Worm (Caenorhabditis elegans) whole organism, late embryonic: ENCODE measurements around the gene melo-3.

Experiments
- C08G9.2 ChIP-seq: sonication (generic microtip); optimal IDR thresholded peaks from 2 replicates; lab custom pipeline; 2016; ENCODE audit warnings: mild to moderate bottlenecking, missing genetic modification characterization, moderate library complexity, missing compliant biosample characterization
- C38D4.7 ChIP-seq: fragments of 200-800 bp; sonication (Bioruptor generic); optimal IDR thresholded peaks from 2 replicates; lab custom pipeline; 2018; ENCODE audit warnings: mild to moderate bottlenecking, missing genetic modification characterization, moderate library complexity, missing compliant biosample characterization
- F13H6.1 ChIP-seq: sonication (generic microtip); optimal IDR thresholded peaks from 2 replicates; lab custom pipeline; 2016; ENCODE audit warnings: missing genetic modification characterization, missing compliant biosample characterization
- K02D7.2 ChIP-seq: sonication (generic microtip); optimal IDR thresholded peaks from 2 replicates; lab custom pipeline; 2017; ENCODE audit warnings: mild to moderate bottlenecking, missing genetic modification characterization, missing compliant biosample characterization
- K09A11.1 ChIP-seq: sonication (generic microtip); optimal IDR thresholded peaks from 2 replicates; lab custom pipeline; 2017; ENCODE audit warnings: antibody characterized with exemption, mild to moderate bottlenecking, missing genetic modification characterization, missing compliant biosample characterization; ENCODE audit not compliant: insufficient read depth
- T23F11.4 ChIP-seq: fragments of 200-800 bp; sonication (Bioruptor generic); optimal IDR thresholded peaks from 2 replicates; lab custom pipeline; 2018; ENCODE audit warnings: mild to moderate bottlenecking, missing genetic modification characterization, missing compliant biosample characterization
- Y22D7AL.16 ChIP-seq: sonication (generic microtip); optimal IDR thresholded peaks from 2 replicates; lab custom pipeline; 2016; ENCODE audit warnings: missing genetic modification characterization, missing compliant biosample characterization
- ahr-1 ChIP-seq: sonication (generic microtip); optimal IDR thresholded peaks from 2 replicates; lab custom pipeline; 2016; ENCODE audit warnings: missing genetic modification characterization, missing compliant biosample characterization
- ama-1 ChIP-seq: fragments of 150-350 bp; optimal IDR thresholded peaks from 2 replicates; lab custom pipeline; 2014
- ceh-18 ChIP-seq: sonication (generic microtip); optimal IDR thresholded peaks from 2 replicates; lab custom pipeline; 2016; ENCODE audit warnings: missing genetic modification characterization, missing compliant biosample characterization
- ceh-19 ChIP-seq: fragments of 200-800 bp; sonication (Bioruptor generic); optimal IDR thresholded peaks from 2 replicates; lab custom pipeline; 2018; ENCODE audit warnings: mild to moderate bottlenecking, missing genetic modification characterization, missing compliant biosample characterization
- ceh-2 ChIP-seq: sonication (generic microtip); optimal IDR thresholded peaks from 2 replicates; lab custom pipeline; 2016; ENCODE audit warnings: missing genotype, missing genetic modification characterization, missing compliant biosample characterization
- ceh-24 ChIP-seq: sonication (generic microtip); optimal IDR thresholded peaks from 2 replicates; lab custom pipeline; 2016; ENCODE audit warnings: mild to moderate bottlenecking, missing genetic modification characterization, missing compliant biosample characterization
- ceh-34 ChIP-seq: sonication (generic microtip); optimal IDR thresholded peaks from 2 replicates; lab custom pipeline; 2016; ENCODE audit warnings: mild to moderate bottlenecking, missing genetic modification characterization, missing compliant biosample characterization
- ceh-45 ChIP-seq: fragments of 200-800 bp; sonication (Bioruptor generic); IDR thresholded peaks from 2 replicates; pipeline ENCODE4 v1.3.6; 2022; ENCODE audit warnings: missing genetic modification reagents, missing genetic modification characterization, missing compliant biosample characterization
- ceh-48 ChIP-seq: sonication (generic microtip); optimal IDR thresholded peaks from 2 replicates; lab custom pipeline; 2016; ENCODE audit warnings: missing genetic modification characterization, inconsistent platforms, missing compliant biosample characterization
- ceh-6 ChIP-seq: fragments of 200-800 bp; sonication (Bioruptor generic); optimal IDR thresholded peaks from 2 replicates; lab custom pipeline; 2018; ENCODE audit warnings: mild to moderate bottlenecking, missing genetic modification characterization, missing compliant biosample characterization
- dmd-4 ChIP-seq: sonication (generic microtip); optimal IDR thresholded peaks from 2 replicates; lab custom pipeline; 2016; ENCODE audit warnings: borderline replicate concordance, missing genetic modification characterization, missing compliant biosample characterization
- ets-4 ChIP-seq: sonication (generic microtip); optimal IDR thresholded peaks from 2 replicates; lab custom pipeline; 2016; ENCODE audit warnings: missing genetic modification characterization, missing compliant biosample characterization
- fkh-6 ChIP-seq: sonication (generic microtip); optimal IDR thresholded peaks from 2 replicates; lab custom pipeline; 2016; ENCODE audit warnings: missing genetic modification characterization, missing compliant biosample characterization
- gmeb-2 ChIP-seq: sonication (generic microtip); optimal IDR thresholded peaks from 2 replicates; lab custom pipeline; 2016; ENCODE audit warnings: missing genetic modification characterization, inconsistent platforms, missing compliant biosample characterization
- lin-11 ChIP-seq: fragments of 200-800 bp; sonication (Bioruptor generic); optimal IDR thresholded peaks from 2 replicates; lab custom pipeline; 2018; ENCODE audit warnings: mild to moderate bottlenecking, missing genetic modification characterization, missing compliant biosample characterization
- nhr-232 ChIP-seq: sonication (generic microtip); optimal IDR thresholded peaks from 2 replicates; lab custom pipeline; 2016; ENCODE audit warnings: missing genetic modification characterization, missing compliant biosample characterization
- pat-9 ChIP-seq: fragments of 200-800 bp; sonication (Bioruptor generic); optimal IDR thresholded peaks from 2 replicates; lab custom pipeline; 2018; ENCODE audit warnings: mild to moderate bottlenecking, missing genetic modification characterization, moderate library complexity, missing compliant biosample characterization
- pqm-1 ChIP-seq: sonication (generic microtip); optimal IDR thresholded peaks from 2 replicates; lab custom pipeline; 2016; ENCODE audit warnings: missing genetic modification characterization, missing compliant biosample characterization
- pros-1 ChIP-seq: fragments of 150-350 bp; optimal IDR thresholded peaks from 2 replicates; lab custom pipeline; 2014; ENCODE audit warnings: missing biosample characterization, missing genetic modification reagents, missing genetic modification characterization
- ref-2 ChIP-seq: sonication (generic microtip); optimal IDR thresholded peaks from 2 replicates; lab custom pipeline; 2016; ENCODE audit warnings: missing genetic modification characterization, missing compliant biosample characterization
- sdc-2 ChIP-seq: sonication (generic microtip); optimal IDR thresholded peaks from 2 replicates; lab custom pipeline; 2016; ENCODE audit warnings: missing genotype, missing genetic modification characterization, missing compliant biosample characterization
- sox-4 ChIP-seq: sonication (generic microtip); optimal IDR thresholded peaks from 2 replicates; lab custom pipeline; 2017; ENCODE audit warnings: mild to moderate bottlenecking, missing genetic modification characterization, inconsistent platforms, missing compliant biosample characterization
- tbx-2 ChIP-seq: sonication (generic microtip); optimal IDR thresholded peaks from 2 replicates; lab custom pipeline; 2016; ENCODE audit warnings: missing genetic modification characterization, missing compliant biosample characterization
- tbx-7 ChIP-seq: sonication (generic microtip); optimal IDR thresholded peaks from 2 replicates; lab custom pipeline; 2016; ENCODE audit warnings: missing genotype, missing genetic modification characterization, missing compliant biosample characterization
- unc-86 ChIP-seq: sonication (generic microtip); optimal IDR thresholded peaks from 2 replicates; lab custom pipeline; 2016; ENCODE audit warnings: missing genetic modification characterization, missing compliant biosample characterization

Gene melo-3

ce11 chrV:15057724-15058123 lies 21.1 kb upstream of the melo-3 start:
- TF ChIP-seq C38D4.7 (GFP tag; lab: Kevin White, UChicago) (no peak), F13H6.1 (tag; lab: Kevin White, UChicago) (no peak), ceh-18 (tag; lab: Kevin White, UChicago) (no peak), tbx-7 (tag; lab: Kevin White, UChicago) (no peak), K09A11.1 (tag; lab: Kevin White, UChicago) (no peak), ama-1 (lab: Kevin White, UChicago) (no peak), ceh-48 (no peak), tbx-2 (tag; lab: Kevin White, UChicago) (no peak), nhr-232 (tag; lab: Kevin White, UChicago) (no peak), ahr-1 (tag; lab: Kevin White, UChicago) (no peak), ceh-2 (no peak), ceh-45 (GFP tag; lab: Robert Waterston, UW) (no peak), T23F11.4 (GFP tag; lab: Kevin White, UChicago) (no peak)

DNA sequence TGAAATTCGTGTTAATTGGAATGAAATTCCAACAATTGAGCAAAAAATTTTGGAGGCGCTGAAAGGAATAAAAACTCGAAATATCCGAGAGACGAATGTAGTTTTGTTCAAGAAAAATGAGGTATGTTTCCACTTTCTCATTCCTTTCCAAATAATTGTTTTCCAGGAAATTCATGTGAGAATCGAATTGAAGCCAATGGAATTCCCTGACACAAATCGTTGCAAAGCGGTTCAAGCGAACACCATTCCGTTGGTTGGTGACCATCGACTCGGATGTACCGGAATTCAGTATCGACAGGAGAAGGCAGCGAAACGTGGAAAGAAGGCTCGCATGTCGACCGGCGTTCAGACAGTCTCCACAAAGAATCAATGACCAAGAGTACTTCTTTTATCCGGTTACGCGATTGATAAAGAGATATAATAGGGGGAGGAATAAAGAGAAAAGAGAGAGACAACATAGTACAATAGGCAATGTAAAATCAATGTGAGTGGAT lies 19.7 kb upstream of the melo-3 start:
- TF ChIP-seq ceh-34 (tag; lab: Kevin White, UChicago) (no peak), ref-2 (tag; lab: Kevin White, UChicago) (no peak)

- no peak for TF ChIP-seq lin-11 (tag; lab: Kevin White, UChicago)
- TF ChIP-seq pros-1 (tag; lab: Kevin White, UChicago), result no peak
- TF ChIP-seq ceh-19 (GFP tag; lab: Kevin White, UChicago), result no peak
- TF ChIP-seq C08G9.2 (tag; lab: Kevin White, UChicago), result no peak
- TF ChIP-seq, all 69 proteins: peak for 0
These were observed 19.2 kb upstream of the melo-3 start, which contains the start of gene C25D7.16 for ce11 chrV:15055873-15056272. Gene C25D7.16 (plus strand): TSS chrV:15056173.

DNA sequence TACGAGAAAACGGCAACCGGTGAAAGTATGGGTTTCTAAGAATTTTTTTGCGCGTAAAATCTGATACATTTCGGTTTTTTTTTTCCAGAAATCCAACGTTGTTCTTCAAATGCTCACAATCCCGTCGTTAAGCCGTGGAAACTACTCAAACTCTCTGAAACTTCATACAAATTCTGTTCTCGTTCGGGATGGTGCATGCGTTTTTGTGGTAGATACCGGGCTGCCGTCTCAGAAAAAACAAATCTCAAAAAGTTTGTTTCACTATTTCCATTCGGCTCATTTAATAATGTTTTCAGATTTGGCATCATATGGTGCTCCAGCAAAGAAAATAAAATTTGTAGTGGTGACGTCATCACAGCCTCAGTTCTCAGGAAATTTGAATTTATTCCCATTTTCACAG lies 18.1 kb upstream of the melo-3 start:
- TF ChIP-seq pat-9 (tag; lab: Kevin White, UChicago) (no peak), fkh-6 (no peak), ceh-24 (tag; lab: Kevin White, UChicago) (no peak), Y22D7AL.16 (tag; lab: Kevin White, UChicago) (no peak), ets-4 (tag; lab: Kevin White, UChicago) (no peak), unc-86 (tag; lab: Kevin White, UChicago) (no peak), gmeb-2 (tag; lab: Kevin White, UChicago) (no peak), pqm-1 (tag; lab: Kevin White, UChicago) (no peak), sdc-2 (tag; lab: Kevin White, UChicago) (no peak), ceh-2 (no peak), ceh-19 (GFP tag; lab: Kevin White, UChicago) (no peak), sox-4 (tag; lab: Kevin White, UChicago) (no peak)

ce11 chrV:15052368-15052767 lies 15.7 kb upstream of the melo-3 start, which contains the start of the genes fbxa-82 and C25D7.5:
Gene fbxa-82 (minus strand): TSS chrV:15052530.
Gene C25D7.5 (plus strand): TSS chrV:15052650.
- TF ChIP-seq ama-1 (lab: Kevin White, UChicago) (no peak), ceh-6 (GFP tag; lab: Kevin White, UChicago) (no peak), ref-2 (tag; lab: Kevin White, UChicago) (no peak), unc-86 (tag; lab: Kevin White, UChicago) (no peak), K02D7.2 (tag; lab: Kevin White, UChicago) (no peak), C08G9.2 (tag; lab: Kevin White, UChicago) (no peak), dmd-4 (tag; lab: Kevin White, UChicago) (no peak)
